Worm (Caenorhabditis elegans) whole organism, young adult: ENCODE results near the gene mcm-10.

Experiments used
- K11D2.4 ChIP-seq: fragments of 200-800 bp; sonication (Bioruptor generic); IDR thresholded peaks from 2 replicates; pipeline ENCODE4 v1.3.6; 2022; ENCODE audit warnings: missing genetic modification reagents, missing genetic modification characterization, missing compliant biosample characterization
- zim-3 ChIP-seq: sonication (generic microtip); optimal IDR thresholded peaks from 2 replicates; lab custom pipeline; 2017; ENCODE audit warnings: mild to moderate bottlenecking, missing genetic modification characterization, moderate library complexity, missing compliant biosample characterization

- TF ChIP-seq zim-3 (no peak), K11D2.4 (no peak)
Observed at ce11 chrIII:11274590-11275116, 42.7 kb upstream of the mcm-10 start, which contains the start of gene Y47D3A.20.
